Fruit fly (Drosophila melanogaster): ENCODE data around the gene Sras.
A peak's percentile ranks its signal among the peaks of the same experiment; 100 is the strongest.

Sras gene

DNA sequence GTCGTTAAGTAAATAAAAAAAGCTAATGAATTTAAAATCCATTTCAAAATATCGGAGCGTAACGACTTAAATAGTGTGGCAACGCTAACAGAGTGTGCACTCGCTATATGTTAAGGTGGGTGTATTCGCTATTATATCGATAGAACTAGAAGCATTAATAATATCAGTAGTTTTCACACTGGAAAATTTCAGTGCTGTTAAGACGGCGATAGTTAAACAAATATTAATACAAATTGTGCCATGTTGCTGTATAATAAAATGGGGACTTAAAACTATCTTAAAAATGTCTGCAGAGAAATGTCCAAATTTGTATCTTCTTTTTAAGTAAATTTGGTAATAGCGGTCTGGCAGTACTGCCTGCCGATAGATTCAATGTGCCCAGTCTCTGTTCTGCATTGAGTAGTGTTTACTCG is 19.7 kb downstream of the Sras start (continued):
- peak; percentile 79 for TF ChIP-seq CG34224 (GFP tag; IDR thresholded peaks at IDR 0.05; ENCODE audit: partially characterized antibody)
- TF ChIP-seq CG32767 (GFP tag; IDR thresholded peaks at IDR 0.05) = 0 out of 2 replicates have a peak, but pooled peaks have one; percentile 32
- peak; percentile 94 for TF ChIP-seq CG11456 (GFP tag; IDR thresholded peaks at IDR 0.05)
- peak; percentile 86 for TF ChIP-seq amos (GFP tag; IDR thresholded peaks at IDR 0.05; ENCODE audit: partially characterized antibody)
- no peak for TF ChIP-seq CG17568 (GFP tag; optimal IDR thresholded peaks at IDR 0.05)
- TF ChIP-seq CG2199 (GFP tag; IDR thresholded peaks at IDR 0.05) = peak; percentile 66; the same call in 1 of the 3 replicates
- TF ChIP-seq ranshi (GFP tag; IDR thresholded peaks at IDR 0.05) = peak; percentile 91
- TF ChIP-seq Hmr (GFP tag; optimal IDR thresholded peaks at IDR 0.05) = peak; percentile 80
- peak in 1 of 2 experiments; percentile 34 for TF ChIP-seq crp (GFP tag; optimal IDR thresholded peaks at IDR 0.05)
- TF ChIP-seq H2.0 (GFP tag; IDR thresholded peaks at IDR 0.05) = peak; percentile 90
- TF ChIP-seq nerfin-1 (tag; optimal IDR thresholded peaks at IDR 0.05) = no peak
- TF ChIP-seq CG6272 (GFP tag; IDR thresholded peaks at IDR 0.05) = peak; percentile 94
- peak; percentile 67 for TF ChIP-seq hbn (GFP tag; IDR thresholded peaks at IDR 0.05; ENCODE audit: partially characterized antibody)
- no peak for TF ChIP-seq cad (GFP tag; optimal IDR thresholded peaks at IDR 0.05)
- TF ChIP-seq Vsx1 (GFP tag; optimal IDR thresholded peaks at IDR 0.05) = no peak
- peak; percentile 93 for TF ChIP-seq pzg (GFP tag; optimal IDR thresholded peaks at IDR 0.05)
- no peak for TF ChIP-seq CG4360 (GFP tag; IDR thresholded peaks at IDR 0.05)
- peak; percentile 64 for TF ChIP-seq CG8089 (GFP tag; optimal IDR thresholded peaks at IDR 0.05)
- TF ChIP-seq CG2889 (GFP tag; IDR thresholded peaks at IDR 0.05) = peak; percentile 89
- TF ChIP-seq Hr78 (GFP tag; optimal IDR thresholded peaks at IDR 0.05) = no peak
- peak in 1 of 2 experiments; percentile 91 for TF ChIP-seq Pdp1 (GFP tag; optimal IDR thresholded peaks at IDR 0.05)
- TF ChIP-seq chif (GFP tag; optimal IDR thresholded peaks at IDR 0.05) = peak; percentile 80 to 87
- peak; percentile 96 for TF ChIP-seq slbo (GFP tag; IDR thresholded peaks at IDR 0.05)
- peak; percentile 85 for TF ChIP-seq Hr3 (GFP tag; optimal IDR thresholded peaks at IDR 0.05)
- TF ChIP-seq CG12104 (GFP tag; optimal IDR thresholded peaks at IDR 0.05) = peak; percentile 70
- peak; percentile 73; the same call in 1 of the 2 replicates for TF ChIP-seq Doc2 (GFP tag; IDR thresholded peaks at IDR 0.05)
- peak; percentile 84 for TF ChIP-seq ap (GFP tag; IDR thresholded peaks at IDR 0.05)
- peak; percentile 88 for TF ChIP-seq ems (GFP tag; optimal IDR thresholded peaks at IDR 0.05)
- TF ChIP-seq Tbp (GFP tag; optimal IDR thresholded peaks at IDR 0.05) = no peak
- TF ChIP-seq HLH3B (GFP tag; IDR thresholded peaks at IDR 0.05) = peak; percentile 90
- TF ChIP-seq CG13775 (GFP tag; optimal IDR thresholded peaks at IDR 0.05) = peak; percentile 91
- TF ChIP-seq bsh (GFP tag; optimal IDR thresholded peaks at IDR 0.05) = peak in 1 of 2 experiments; percentile 80
- TF ChIP-seq CG31365 (tag; optimal IDR thresholded peaks at IDR 0.05) = no peak
- peak; percentile 93 for TF ChIP-seq pho (GFP tag; optimal IDR thresholded peaks at IDR 0.05)
- TF ChIP-seq Trl (optimal IDR thresholded peaks at IDR 0.05) = peak in 1 of 2 experiments; percentile 12
- peak; percentile 82 for TF ChIP-seq Trl (GFP tag; optimal IDR thresholded peaks at IDR 0.05)
- TF ChIP-seq Myb (GFP tag; optimal IDR thresholded peaks at IDR 0.05) = peak; percentile 99
- no peak for TF ChIP-seq CG1832 (GFP tag; optimal IDR thresholded peaks at IDR 0.05)
- TF ChIP-seq wek (GFP tag; optimal IDR thresholded peaks at IDR 0.05) = peak; percentile 0
- no peak for TF ChIP-seq yki (optimal IDR thresholded peaks at IDR 0.05)
- no peak for TF ChIP-seq oc (tag; optimal IDR thresholded peaks at IDR 0.05)
- peak; percentile 78 for TF ChIP-seq CG14860 (GFP tag; IDR thresholded peaks at IDR 0.05; ENCODE audit: partially characterized antibody)
- peak; percentile 70 for TF ChIP-seq CG3995 (GFP tag; optimal IDR thresholded peaks at IDR 0.05)
- TF ChIP-seq CG17186 (GFP tag; optimal IDR thresholded peaks at IDR 0.05) = peak; percentile 60
- TF ChIP-seq CG17912 (GFP tag; optimal IDR thresholded peaks at IDR 0.05) = peak; percentile 49
- peak; percentile 93 for TF ChIP-seq zfh2 (GFP tag; optimal IDR thresholded peaks at IDR 0.05)
- TF ChIP-seq Bdp1 (GFP tag; optimal IDR thresholded peaks at IDR 0.05) = peak; percentile 79
- TF ChIP-seq CG11093 (GFP tag; IDR thresholded peaks at IDR 0.05) = peak; percentile 90
- TF ChIP-seq maf-S (GFP tag; optimal IDR thresholded peaks at IDR 0.05) = peak; percentile 79
- peak; percentile 77 for TF ChIP-seq CG8290 (GFP tag; optimal IDR thresholded peaks at IDR 0.05)
- no peak for TF ChIP-seq CG8290 (tag; optimal IDR thresholded peaks at IDR 0.05)
